Fruit fly (Drosophila melanogaster): ENCODE measurements around the gene CG3345.

CG3345 gene

dm6 chr2L:246656-247340 is 22.1 kb upstream of the CG3345 start (continued):
- no peak for TF ChIP-seq CG7745 (tag; optimal IDR thresholded peaks at IDR 0.05)
- TF ChIP-seq CG2678 (tag; optimal IDR thresholded peaks at IDR 0.05), result no peak
- no peak for TF ChIP-seq CG3407 (GFP tag; optimal IDR thresholded peaks at IDR 0.05)
- TF ChIP-seq pan (optimal IDR thresholded peaks at IDR 0.05), result no peak
- no peak for TF ChIP-seq pan (GFP tag; optimal IDR thresholded peaks at IDR 0.05 in 1 of 2, IDR thresholded peaks at IDR 0.05 in 1 of 2)
- TF ChIP-seq sima (GFP tag; optimal IDR thresholded peaks at IDR 0.05), result no peak
- TF ChIP-seq CG11398 (GFP tag; optimal IDR thresholded peaks at IDR 0.05), result no peak
- TF ChIP-seq zen (tag; optimal IDR thresholded peaks at IDR 0.05), result no peak
- no peak for TF ChIP-seq ase (GFP tag; IDR thresholded peaks at IDR 0.05)
- no peak for TF ChIP-seq CrebB (tag; optimal IDR thresholded peaks at IDR 0.05)
- TF ChIP-seq al (GFP tag; IDR thresholded peaks at IDR 0.05), result no peak
- no peak for TF ChIP-seq CG6683 (GFP tag; optimal IDR thresholded peaks at IDR 0.05)
- TF ChIP-seq CG11247 (GFP tag; IDR thresholded peaks at IDR 0.05), result no peak
- TF ChIP-seq CG8924 (tag; optimal IDR thresholded peaks at IDR 0.05), result no peak
- no peak for TF ChIP-seq HLH54F (GFP tag; optimal IDR thresholded peaks at IDR 0.05)
- no peak for TF ChIP-seq ham (GFP tag; IDR thresholded peaks at IDR 0.05)
- no peak for TF ChIP-seq CG12104 (GFP tag; optimal IDR thresholded peaks at IDR 0.05)
- peak; percentile 41 for TF ChIP-seq mirr (GFP tag; optimal IDR thresholded peaks at IDR 0.05)
- no peak for TF ChIP-seq Eip74EF (GFP tag; optimal IDR thresholded peaks at IDR 0.05)
- TF ChIP-seq nau (GFP tag; optimal IDR thresholded peaks at IDR 0.05), result no peak
- TF ChIP-seq mld (GFP tag; IDR thresholded peaks at IDR 0.05; ENCODE audit: partially characterized antibody), result no peak
- no peak for TF ChIP-seq CG14667 (GFP tag; IDR thresholded peaks at IDR 0.05)
- TF ChIP-seq klu (GFP tag; IDR thresholded peaks at IDR 0.05), result no peak
- no peak for TF ChIP-seq bab2 (GFP tag; optimal IDR thresholded peaks at IDR 0.05)
- no peak for TF ChIP-seq CG6854 (GFP tag; optimal IDR thresholded peaks at IDR 0.05)
- no peak for TF ChIP-seq CG8290 (GFP tag; optimal IDR thresholded peaks at IDR 0.05)
- TF ChIP-seq CG8290 (tag; optimal IDR thresholded peaks at IDR 0.05), result no peak
- no peak for TF ChIP-seq CG4328 (GFP tag; optimal IDR thresholded peaks at IDR 0.05)
- no peak for TF ChIP-seq Bdp1 (GFP tag; optimal IDR thresholded peaks at IDR 0.05)
- no peak for TF ChIP-seq oc (tag; optimal IDR thresholded peaks at IDR 0.05)
- TF ChIP-seq rib (GFP tag; IDR thresholded peaks at IDR 0.05), result peak; percentile 89; the same call in 1 of the 2 replicates
- no peak for TF ChIP-seq chif (GFP tag; optimal IDR thresholded peaks at IDR 0.05)
- TF ChIP-seq CG7963 (GFP tag; IDR thresholded peaks at IDR 0.05; ENCODE audit: partially characterized antibody), result no peak
- TF ChIP-seq bowl (GFP tag; IDR thresholded peaks at IDR 0.05), result no peak
- no peak for TF ChIP-seq unpg (GFP tag; optimal IDR thresholded peaks at IDR 0.05)
- no peak for TF ChIP-seq Dip2 (GFP tag; IDR thresholded peaks at IDR 0.05)
- TF ChIP-seq cg (GFP tag; optimal IDR thresholded peaks at IDR 0.05), result peak; percentile 24
- no peak for TF ChIP-seq CG17802 (tag; optimal IDR thresholded peaks at IDR 0.05)
- TF ChIP-seq CG13287 (GFP tag; IDR thresholded peaks at IDR 0.05; ENCODE audit: partially characterized antibody), result peak; percentile 67
- no peak for TF ChIP-seq CG7556 (GFP tag; optimal IDR thresholded peaks at IDR 0.05)
- TF ChIP-seq CG12769 (tag; optimal IDR thresholded peaks at IDR 0.05), result peak; percentile 52
- no peak for TF ChIP-seq ab (GFP tag; optimal IDR thresholded peaks at IDR 0.05)
- no peak for TF ChIP-seq CG7372 (GFP tag; IDR thresholded peaks at IDR 0.05)
- no peak for TF ChIP-seq Sox102F (GFP tag; optimal IDR thresholded peaks at IDR 0.05)
- no peak for TF ChIP-seq lilli (GFP tag; optimal IDR thresholded peaks at IDR 0.05)
- TF ChIP-seq NK7.1 (GFP tag; optimal IDR thresholded peaks at IDR 0.05), result no peak
- no peak for TF ChIP-seq Optix (GFP tag; IDR thresholded peaks at IDR 0.05)
- no peak for TF ChIP-seq CG31224 (GFP tag; IDR thresholded peaks at IDR 0.05)
- no peak for TF ChIP-seq corto (GFP tag; optimal IDR thresholded peaks at IDR 0.05)
- no peak for TF ChIP-seq CG32767 (GFP tag; IDR thresholded peaks at IDR 0.05)
- TF ChIP-seq wor (GFP tag; IDR thresholded peaks at IDR 0.05), result no peak
